Fruit fly (Drosophila melanogaster) whole organism, embryonic: ENCODE data around the gene CG9986.
A peak's percentile ranks its signal among the peaks of the same experiment; 100 is the strongest.

Source experiments
- Aef1 ChIP-seq: fragments of 200-800 bp; sonication (Bioruptor generic); IDR thresholded peaks from 3 replicates; pipeline ENCODE4 v1.3.6; 2022; ENCODE audit warnings: missing biosample characterization, missing genetic modification characterization
- Antp ChIP-seq: fragments of 200-800 bp; sonication (Bioruptor generic); optimal IDR thresholded peaks from 3 replicates; lab custom pipeline; 2016; ENCODE audit warnings: missing biosample characterization, missing genetic modification characterization
- BtbVII ChIP-seq: fragments of 200-800 bp; sonication (Bioruptor generic); optimal IDR thresholded peaks from 3 replicates; lab custom pipeline; 2017; ENCODE audit warnings: missing biosample characterization, mild to moderate bottlenecking, missing genetic modification characterization
- CG10431 ChIP-seq: fragments of 200-800 bp; sonication (Bioruptor generic); optimal IDR thresholded peaks from 3 replicates; lab custom pipeline; 2018; ENCODE audit warnings: missing biosample characterization, mild to moderate bottlenecking, missing genetic modification characterization
- CG14710 ChIP-seq: fragments of 200-800 bp; sonication (Bioruptor generic); optimal IDR thresholded peaks from 3 replicates; lab custom pipeline; 2019; ENCODE audit warnings: missing biosample characterization, mild to moderate bottlenecking, missing genetic modification characterization, moderate library complexity
- CG14965 ChIP-seq: fragments of 200-800 bp; sonication (Bioruptor generic); optimal IDR thresholded peaks from 2 replicates; lab custom pipeline; 2016; ENCODE audit warnings: missing biosample characterization, missing genetic modification characterization, borderline replicate concordance
- CG17612 ChIP-seq: fragments of 200-800 bp; sonication (Bioruptor generic); IDR thresholded peaks from 2 replicates; pipeline ENCODE4 v1.3.6; 2022; ENCODE audit warnings: missing biosample characterization, missing genetic modification characterization
- CG17829 ChIP-seq: fragments of 200-800 bp; optimal IDR thresholded peaks from 2 replicates; lab custom pipeline; 2019; ENCODE audit warnings: missing biosample characterization, mild to moderate bottlenecking, missing genetic modification characterization, moderate library complexity
- CG33213 ChIP-seq: fragments of 200-800 bp; sonication (Bioruptor generic); optimal IDR thresholded peaks from 3 replicates; lab custom pipeline; 2016; ENCODE audit warnings: missing biosample characterization, missing genetic modification characterization
- CG4328 ChIP-seq: fragments of 200-800 bp; sonication (Bioruptor generic); optimal IDR thresholded peaks from 3 replicates; lab custom pipeline; 2017; ENCODE audit warnings: missing biosample characterization, missing genetic modification reagents, missing genetic modification characterization
- CG43689 ChIP-seq: fragments of 200-800 bp; sonication (Bioruptor generic); IDR thresholded peaks from 2 replicates; pipeline ENCODE4 v1.3.6; 2022; ENCODE audit warnings: missing biosample characterization, missing genetic modification characterization
- CG4617 ChIP-seq: fragments of 200-800 bp; sonication (Bioruptor generic); optimal IDR thresholded peaks from 3 replicates; lab custom pipeline; 2016; ENCODE audit warnings: missing biosample characterization, missing genetic modification characterization, borderline replicate concordance
- CG7372 ChIP-seq: fragments of 200-800 bp; sonication (Bioruptor generic); IDR thresholded peaks from 2 replicates; pipeline ENCODE4 v1.3.6; 2022; ENCODE audit warnings: missing biosample characterization, missing genetic modification characterization
- CG8359 ChIP-seq: fragments of 200-800 bp; sonication (Bioruptor generic); optimal IDR thresholded peaks from 2 replicates; lab custom pipeline; 2017; ENCODE audit warnings: missing biosample characterization, mild to moderate bottlenecking, missing genetic modification characterization, borderline replicate concordance
- CG9609 ChIP-seq: fragments of 200-800 bp; sonication (Bioruptor generic); optimal IDR thresholded peaks from 3 replicates; lab custom pipeline; 2016; ENCODE audit warnings: missing biosample characterization, missing genetic modification characterization
- CG9932 ChIP-seq: fragments of 200-800 bp; sonication (Bioruptor generic); IDR thresholded peaks from 2 replicates; pipeline ENCODE4 v1.3.6; 2022; ENCODE audit warnings: missing biosample characterization, missing genetic modification characterization
- CoRest ChIP-seq: fragments of 200-800 bp; sonication (Bioruptor generic); optimal IDR thresholded peaks from 3 replicates; lab custom pipeline; 2018; ENCODE audit warnings: missing biosample characterization, mild to moderate bottlenecking, missing genetic modification characterization, moderate library complexity
- Dbx ChIP-seq: fragments of 200-800 bp; sonication (Bioruptor generic); IDR thresholded peaks from 3 replicates; pipeline ENCODE4 v1.3.6; 2022; ENCODE audit warnings: missing biosample characterization, missing genetic modification characterization
- Gug ChIP-seq: fragments of 200-800 bp; sonication (Bioruptor generic); IDR thresholded peaks from 4 replicates; pipeline ENCODE4 v1.3.6; 2022; ENCODE audit warnings: missing biosample characterization, missing genetic modification characterization
- HLH54F ChIP-seq: fragments of 200-800 bp; sonication (Bioruptor generic); optimal IDR thresholded peaks from 3 replicates; lab custom pipeline; 2016; ENCODE audit warnings: missing biosample characterization, missing genetic modification characterization
- Hr51 ChIP-seq, 2 experiments: fragments of 200-800 bp; sonication (Bioruptor generic); optimal IDR thresholded peaks; 2 replicates in 1 of 2; 3 replicates in 1 of 2; lab custom pipeline; 2016 to 2018; ENCODE audit warnings: missing biosample characterization in 2 of 2, missing genetic modification characterization in 2 of 2, mild to moderate bottlenecking in 1 of 2, moderate library complexity in 1 of 2
- Med ChIP-seq: fragments of 200-800 bp; sonication (Bioruptor generic); peaks from one replicate; lab custom pipeline; 2016; ENCODE audit warnings: missing biosample characterization, missing genetic modification characterization, mild to moderate bottlenecking, inconsistent platforms, moderate library complexity
- Oli ChIP-seq: fragments of 200-800 bp; sonication (Bioruptor generic); optimal IDR thresholded peaks from 2 replicates; lab custom pipeline; 2018; ENCODE audit warnings: missing biosample characterization, mild to moderate bottlenecking, missing genetic modification characterization, moderate library complexity
- Ravus ChIP-seq: fragments of 200-800 bp; sonication (Bioruptor generic); IDR thresholded peaks from 2 replicates; pipeline ENCODE4 v1.3.6; 2022; ENCODE audit warnings: missing biosample characterization, missing genetic modification characterization
- Sox102F ChIP-seq: fragments of 200-800 bp; sonication (Bioruptor generic); optimal IDR thresholded peaks from 2 replicates; lab custom pipeline; 2018; ENCODE audit warnings: missing biosample characterization, mild to moderate bottlenecking, missing genetic modification characterization, moderate library complexity
- Spps ChIP-seq: fragments of 200-800 bp; sonication (Bioruptor generic); optimal IDR thresholded peaks from 2 replicates; lab custom pipeline; 2018; ENCODE audit warnings: missing biosample characterization, mild to moderate bottlenecking, missing genetic modification characterization
- YL-1 ChIP-seq: fragments of 200-800 bp; sonication (Bioruptor generic); optimal IDR thresholded peaks from 3 replicates; lab custom pipeline; 2017; ENCODE audit warnings: missing biosample characterization, mild to moderate bottlenecking, missing genetic modification characterization
- bowl ChIP-seq: fragments of 200-800 bp; sonication (Bioruptor generic); IDR thresholded peaks from 2 replicates; pipeline ENCODE4 v1.3.6; 2022; ENCODE audit warnings: missing biosample characterization, missing genetic modification characterization
- btn ChIP-seq: fragments of 200-800 bp; sonication (Bioruptor generic); optimal IDR thresholded peaks from 2 replicates; lab custom pipeline; 2016; ENCODE audit warnings: missing biosample characterization, missing genetic modification characterization
- chm ChIP-seq: fragments of 200-800 bp; sonication (Bioruptor generic); IDR thresholded peaks from 2 replicates; pipeline ENCODE4 v1.3.6; 2022; ENCODE audit warnings: missing biosample characterization, missing genetic modification characterization
- croc ChIP-seq: fragments of 200-800 bp; sonication (Bioruptor generic); conservative IDR thresholded peaks from 3 replicates; pipeline ENCODE4 v1.3.6; 2022; ENCODE audit warnings: missing biosample characterization, missing genetic modification characterization
- disco-r ChIP-seq: fragments of 200-800 bp; sonication (Bioruptor generic); optimal IDR thresholded peaks from 2 replicates; lab custom pipeline; 2016; ENCODE audit warnings: missing biosample characterization, missing genetic modification characterization
- emc ChIP-seq: fragments of 200-800 bp; sonication (Bioruptor generic); optimal IDR thresholded peaks from 2 replicates; lab custom pipeline; 2016; ENCODE audit warnings: missing biosample characterization, missing genetic modification characterization
- ewg ChIP-seq: fragments of 200-800 bp; sonication (Bioruptor generic); optimal IDR thresholded peaks from 3 replicates; lab custom pipeline; 2017; ENCODE audit warnings: mild to moderate bottlenecking, missing biosample characterization, missing genetic modification reagents, missing genetic modification characterization
- eyg ChIP-seq: fragments of 200-800 bp; sonication (Bioruptor generic); optimal IDR thresholded peaks from 3 replicates; lab custom pipeline; 2016; ENCODE audit warnings: missing biosample characterization, missing genetic modification characterization
- fd64A ChIP-seq: fragments of 200-800 bp; sonication (Bioruptor generic); optimal IDR thresholded peaks from 3 replicates; lab custom pipeline; 2018; ENCODE audit warnings: missing biosample characterization, mild to moderate bottlenecking, missing genetic modification characterization
- fu2 ChIP-seq: fragments of 200-800 bp; sonication (Bioruptor generic); optimal IDR thresholded peaks from 2 replicates; lab custom pipeline; 2016; ENCODE audit warnings: missing biosample characterization, missing genetic modification characterization
- gsb-n ChIP-seq: fragments of 200-800 bp; sonication (Bioruptor generic); optimal IDR thresholded peaks from 3 replicates; lab custom pipeline; 2018; ENCODE audit warnings: missing biosample characterization, mild to moderate bottlenecking, missing genetic modification characterization
- her ChIP-seq: fragments of 200-800 bp; sonication (Bioruptor generic); optimal IDR thresholded peaks from 2 replicates; lab custom pipeline; 2016; ENCODE audit warnings: missing biosample characterization, missing genetic modification characterization
- hkb ChIP-seq, 2 experiments: fragments of 200-800 bp in 1 of 2; fragments of >200 bp in 1 of 2; sonication (Bioruptor generic) in 1 of 2; IDR thresholded peaks in 1 of 2; optimal IDR thresholded peaks in 1 of 2; 2 replicates each; pipeline versions ENCODE4 v1.3.6 to Lab custom; 2017 to 2022; ENCODE audit warnings: missing biosample characterization in 1 of 2, missing genetic modification characterization in 1 of 2
- hth ChIP-seq: fragments of >200 bp; optimal IDR thresholded peaks from 2 replicates; lab custom pipeline; 2017; ENCODE audit warnings: inconsistent platforms
- nau ChIP-seq: fragments of 200-800 bp; sonication (Bioruptor generic); optimal IDR thresholded peaks from 3 replicates; lab custom pipeline; 2017; ENCODE audit warnings: missing biosample characterization, mild to moderate bottlenecking, missing genetic modification characterization, missing genetic modification reagents
- oc ChIP-seq: fragments of 200-800 bp; sonication (Bioruptor generic); optimal IDR thresholded peaks from 2 replicates; lab custom pipeline; 2018; ENCODE audit warnings: missing biosample characterization, mild to moderate bottlenecking, missing genetic modification characterization, moderate library complexity
- salm ChIP-seq: fragments of 200-800 bp; sonication (Bioruptor generic); optimal IDR thresholded peaks from 2 replicates; lab custom pipeline; 2018; ENCODE audit warnings: missing biosample characterization, mild to moderate bottlenecking, missing genetic modification characterization
- schlank ChIP-seq: fragments of 200-800 bp; sonication (Bioruptor generic); optimal IDR thresholded peaks from 2 replicates; lab custom pipeline; 2018; ENCODE audit warnings: missing biosample characterization, mild to moderate bottlenecking, missing genetic modification characterization
- sens-2 ChIP-seq: fragments of 200-800 bp; sonication (Bioruptor generic); IDR thresholded peaks from 2 replicates; pipeline ENCODE4 v1.3.6; 2022; ENCODE audit warnings: missing biosample characterization, missing genetic modification characterization
- shn ChIP-seq: fragments of 200-800 bp; sonication (Bioruptor generic); optimal IDR thresholded peaks from 3 replicates; lab custom pipeline; 2016; ENCODE audit warnings: missing biosample characterization, missing genetic modification characterization
- slbo ChIP-seq: fragments of 200-800 bp; sonication (Bioruptor generic); IDR thresholded peaks from 2 replicates; pipeline ENCODE4 v1.3.6; 2022; ENCODE audit warnings: missing biosample characterization, missing genetic modification characterization
- sob ChIP-seq: fragments of 200-800 bp; sonication (Bioruptor generic); IDR thresholded peaks from 2 replicates; pipeline ENCODE4 v1.3.6; 2022; ENCODE audit warnings: missing biosample characterization, missing genetic modification characterization
- stc ChIP-seq: fragments of 200-800 bp; sonication (Bioruptor generic); IDR thresholded peaks from 2 replicates; pipeline ENCODE4 v1.3.6; 2022; ENCODE audit warnings: missing biosample characterization, missing genetic modification characterization
- tx ChIP-seq: fragments of 200-800 bp; sonication (Bioruptor generic); optimal IDR thresholded peaks from 2 replicates; lab custom pipeline; 2016; ENCODE audit warnings: missing biosample characterization, missing genetic modification characterization
- wor ChIP-seq: fragments of 200-800 bp; sonication (Bioruptor generic); IDR thresholded peaks from 2 replicates; pipeline ENCODE4 v1.3.6; 2022; ENCODE audit warnings: missing biosample characterization, missing genetic modification characterization

The CG9986 gene

DNA sequence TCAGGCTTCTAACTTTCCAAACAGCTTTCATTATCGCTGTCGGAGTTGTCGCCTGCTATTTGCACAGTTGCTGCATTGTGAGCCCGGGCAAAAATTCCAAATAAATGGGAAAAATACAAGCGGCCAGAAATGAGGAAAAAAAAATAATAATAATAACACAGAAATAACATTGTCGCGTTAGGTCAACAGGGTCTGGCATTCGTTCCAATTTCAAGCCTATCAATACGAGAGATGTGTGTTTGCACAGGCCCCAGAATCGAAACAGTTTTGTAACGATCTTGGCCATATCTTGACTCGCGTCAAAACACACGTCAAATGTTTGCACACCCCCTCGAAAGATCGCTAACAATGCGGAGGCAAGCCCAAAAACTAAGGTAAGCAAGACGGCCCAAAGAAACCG, 49.5 kb upstream of the CG9986 start (continued):
- TF ChIP-seq ewg (no peak), Oli (no peak), her (GFP tag; lab: Kevin White, UChicago) (peak; percentile 5), eyg (GFP tag; lab: Kevin White, UChicago) (no peak), oc (no peak), CG10431 (GFP tag; lab: Kevin White, UChicago) (peak; percentile 14), gsb-n (tag; lab: Kevin White, UChicago) (no peak), CG14710 (no peak), stc (GFP tag; lab: Robert Waterston, UW) (peak; percentile 36; the same call in 1 of the 2 replicates), CG17829 (tag; lab: Kevin White, UChicago) (no peak), Dbx (GFP tag; lab: Robert Waterston, UW) (peak; percentile 52; the same call in 1 of the 3 replicates), hth (no peak), slbo (GFP tag; lab: Robert Waterston, UW) (no peak), disco-r (GFP tag; lab: Kevin White, UChicago) (no peak), chm (GFP tag; lab: Robert Waterston, UW) (peak; percentile 60; the same call in 1 of the 2 replicates), CG7372 (no peak), emc (GFP tag; lab: Kevin White, UChicago) (no peak), Spps (tag; lab: Kevin White, UChicago) (no peak), Gug (GFP tag; lab: Robert Waterston, UW) (no peak), schlank (tag; lab: Kevin White, UChicago) (peak; percentile 33), CG4617 (no peak), hkb (optimal IDR thresholded peaks at IDR 0.05; lab: Kevin White, UChicago) (no peak), hkb (GFP tag; IDR thresholded peaks at IDR 0.05; lab: Robert Waterston, UW) (peak; percentile 49; the same call in 1 of the 2 replicates), croc (GFP tag; lab: Robert Waterston, UW) (no peak), tx (GFP tag; lab: Kevin White, UChicago) (no peak), Aef1 (GFP tag; lab: Robert Waterston, UW) (no peak), CG9932 (GFP tag; lab: Robert Waterston, UW) (no peak), YL-1 (GFP tag; lab: Kevin White, UChicago) (no peak), CG43689 (no peak), Hr51 (GFP tag; optimal IDR thresholded peaks at IDR 0.05; lab: Kevin White, UChicago) (peak in 1 of 2 experiments; percentile 4), Antp (GFP tag; lab: Kevin White, UChicago) (no peak), Med (GFP tag; lab: Kevin White, UChicago) (peak; percentile 88), CoRest (tag; lab: Kevin White, UChicago) (no peak), BtbVII (GFP tag; lab: Kevin White, UChicago) (peak; percentile 40), sens-2 (GFP tag; lab: Robert Waterston, UW) (no peak), shn (GFP tag; lab: Kevin White, UChicago) (no peak), HLH54F (no peak), CG33213 (GFP tag; lab: Kevin White, UChicago) (peak; percentile 24), CG9609 (no peak), salm (tag; lab: Kevin White, UChicago) (no peak), CG14965 (no peak), wor (GFP tag; lab: Robert Waterston, UW) (no peak), CG8359 (peak; percentile 6), CG4328 (peak; percentile 17), fu2 (no peak), bowl (GFP tag; lab: Robert Waterston, UW) (no peak), Sox102F (GFP tag; lab: Kevin White, UChicago) (peak; percentile 22), CG17612 (GFP tag; lab: Robert Waterston, UW) (no peak), fd64A (no peak), Ravus (GFP tag; lab: Robert Waterston, UW) (no peak), sob (peak; percentile 61; the same call in 1 of the 2 replicates), btn (GFP tag; lab: Kevin White, UChicago) (no peak), nau (peak; percentile 66)
